Worm (Caenorhabditis elegans): ENCODE data around the gene srt-53.

DNA sequence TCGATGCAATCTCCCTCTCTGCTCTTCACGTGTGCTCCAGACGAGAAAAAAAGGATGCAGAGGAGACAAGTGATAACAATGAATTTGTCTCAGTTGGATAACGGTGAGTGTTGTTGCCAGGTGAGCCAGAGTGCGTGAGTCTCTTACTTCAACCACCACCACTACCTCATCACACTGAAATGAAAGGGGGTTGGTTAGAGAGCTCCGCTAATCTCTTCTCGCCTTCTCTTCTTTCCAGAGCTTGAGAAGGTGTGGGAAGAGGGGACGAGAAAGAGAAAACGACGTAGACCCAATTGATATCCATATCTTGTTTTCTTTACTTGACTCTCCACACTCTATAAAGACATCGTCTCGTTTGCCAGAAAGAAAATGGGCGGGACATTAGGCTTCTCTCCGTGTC is 31.2 kb upstream of the srt-53 start:
- TF ChIP-seq unc-62 (GFP tag; optimal IDR thresholded peaks at IDR 0.05) (no peak), nhr-90 (tag; optimal IDR thresholded peaks at IDR 0.05) (no peak), dox-1 (GFP tag; IDR thresholded peaks at IDR 0.05) (no peak), nfya-1 (tag; optimal IDR thresholded peaks at IDR 0.05; ENCODE audit: borderline replicate concordance, insufficient read depth) (no peak), Y79H2A.3 (GFP tag; conservative IDR thresholded peaks at IDR 0.05) (no peak), hmg-1.2 (GFP tag; IDR thresholded peaks at IDR 0.05) (no peak), him-1 (tag; optimal IDR thresholded peaks at IDR 0.05) (no peak), lin-54 (GFP tag; optimal IDR thresholded peaks at IDR 0.05) (no peak), cebp-1 (GFP tag; IDR thresholded peaks at IDR 0.05) (no peak), cebp-1 (tag; optimal IDR thresholded peaks at IDR 0.05) (no peak)
